Worm (Caenorhabditis elegans) whole organism, L1 larva: ENCODE measurements around the gene hmg-4.

ENCODE experiments used
- C16A3.4 ChIP-seq: fragments of 150-350 bp; optimal IDR thresholded peaks from 2 replicates; lab custom pipeline; 2014; ENCODE audit warnings: missing biosample characterization, missing genetic modification characterization
- C34B4.2 ChIP-seq: sonication (generic microtip); optimal IDR thresholded peaks from 2 replicates; lab custom pipeline; 2017; ENCODE audit warnings: mild to moderate bottlenecking, missing genetic modification characterization, missing compliant biosample characterization
- aly-2 ChIP-seq: fragments of 150-350 bp; optimal IDR thresholded peaks from 2 replicates; lab custom pipeline; 2014; ENCODE audit warnings: missing biosample characterization, missing genetic modification characterization
- ama-1 ChIP-seq: fragments of 150-350 bp; optimal IDR thresholded peaks from 2 replicates; lab custom pipeline; 2014
- blmp-1 ChIP-seq: fragments of 150-350 bp; optimal IDR thresholded peaks from 2 replicates; lab custom pipeline; 2014; ENCODE audit warnings: missing biosample characterization, missing genetic modification characterization
- ceh-90 ChIP-seq: sonication (generic microtip); optimal IDR thresholded peaks from 2 replicates; lab custom pipeline; 2016; ENCODE audit warnings: missing genetic modification characterization, missing compliant biosample characterization
- dsc-1 ChIP-seq: sonication (generic microtip); optimal IDR thresholded peaks from 2 replicates; lab custom pipeline; 2016; ENCODE audit warnings: mild to moderate bottlenecking, missing genetic modification characterization, missing compliant biosample characterization
- efl-1 ChIP-seq, 4 experiments: fragments of 150-350 bp; optimal IDR thresholded peaks in 3 of 4; peaks in 1 of 4; 1 replicate in 1 of 4; 2 replicates in 3 of 4; lab custom pipeline; 2014; ENCODE audit warnings: missing biosample characterization in 2 of 4, missing genetic modification characterization in 2 of 4, missing genetic modification reagents in 2 of 4
- elt-2 ChIP-seq: sonication (generic microtip); optimal IDR thresholded peaks from 2 replicates; lab custom pipeline; 2016; ENCODE audit warnings: missing genetic modification characterization, mild to moderate bottlenecking, inconsistent platforms, missing compliant biosample characterization, missing genetic modification reagents
- ets-5 ChIP-seq: fragments of 200-800 bp; sonication (Bioruptor generic); IDR thresholded peaks from 2 replicates; pipeline ENCODE4 v1.3.6; 2022; ENCODE audit warnings: missing genetic modification characterization, missing compliant biosample characterization
- lin-14 ChIP-seq: fragments of 200-800 bp; sonication (Bioruptor generic); optimal IDR thresholded peaks from 2 replicates; lab custom pipeline; 2018; ENCODE audit warnings: mild to moderate bottlenecking, missing genetic modification characterization, moderate library complexity, missing compliant biosample characterization
- mep-1 ChIP-seq: fragments of 150-350 bp; optimal IDR thresholded peaks from 2 replicates; lab custom pipeline; 2014; ENCODE audit warnings: missing biosample characterization, missing genetic modification characterization
- nhr-47 ChIP-seq: sonication (generic microtip); optimal IDR thresholded peaks from 2 replicates; lab custom pipeline; 2016; ENCODE audit warnings: mild to moderate bottlenecking, missing genetic modification characterization, moderate library complexity, missing compliant biosample characterization
- nhr-71 ChIP-seq: sonication (generic microtip); optimal IDR thresholded peaks from 2 replicates; lab custom pipeline; 2016; ENCODE audit warnings: mild to moderate bottlenecking, missing genetic modification characterization, moderate library complexity, missing compliant biosample characterization
- nhr-85 ChIP-seq: sonication (generic microtip); peaks from one replicate; lab custom pipeline; 2016; ENCODE audit warnings: missing genetic modification characterization, inconsistent platforms, missing compliant biosample characterization
- nhr-90 ChIP-seq: sonication (generic microtip); optimal IDR thresholded peaks from 2 replicates; lab custom pipeline; 2016; ENCODE audit warnings: mild to moderate bottlenecking, missing genetic modification characterization, missing compliant biosample characterization; ENCODE audit not compliant: poor library complexity
- rnt-1 ChIP-seq: sonication (generic microtip); optimal IDR thresholded peaks from 2 replicates; lab custom pipeline; 2016; ENCODE audit warnings: mild to moderate bottlenecking, missing genetic modification characterization, moderate library complexity, missing compliant biosample characterization
- skn-1 ChIP-seq: fragments of 150-350 bp; optimal IDR thresholded peaks from 2 replicates; lab custom pipeline; 2014; ENCODE audit warnings: missing biosample characterization, missing genetic modification characterization
- snpc-4 ChIP-seq: fragments of 150-350 bp; optimal IDR thresholded peaks from 2 replicates; lab custom pipeline; 2014; ENCODE audit warnings: missing biosample characterization, missing genetic modification characterization
- snu-23 ChIP-seq: sonication (generic microtip); optimal IDR thresholded peaks from 2 replicates; lab custom pipeline; 2016; ENCODE audit warnings: missing genetic modification characterization, missing compliant biosample characterization
- ztf-4 ChIP-seq: fragments of 150-350 bp; optimal IDR thresholded peaks from 2 replicates; lab custom pipeline; 2014; ENCODE audit warnings: missing biosample characterization, missing genetic modification characterization

The hmg-4 gene

ce11 chrIII:7333906-7334531, 47.4 kb downstream of the hmg-4 start:
- TF ChIP-seq nhr-85 (tag; lab: Kevin White, UChicago) (peak; percentile 1), skn-1 (tag; lab: Kevin White, UChicago) (peak; percentile 40), mep-1 (peak; percentile 8), lin-14 (GFP tag; lab: Kevin White, UChicago) (peak; percentile 32), snpc-4 (tag; lab: Kevin White, UChicago) (peak; percentile 69), nhr-71 (tag; lab: Kevin White, UChicago) (peak; percentile 17), snu-23 (GFP tag; lab: Kevin White, UChicago) (peak; percentile 14), rnt-1 (tag; lab: Kevin White, UChicago) (peak; percentile 29), blmp-1 (tag; lab: Kevin White, UChicago) (peak; percentile 50)

ce11 chrIII:7331671-7332070, 49.7 kb downstream of the hmg-4 start:
- TF ChIP-seq nhr-47 (tag; lab: Kevin White, UChicago) (no peak), C34B4.2 (no peak), nhr-85 (tag; lab: Kevin White, UChicago) (peak; percentile 56), ets-5 (GFP tag; lab: Robert Waterston, UW) (no peak), ceh-90 (no peak)

ce11 chrIII:7329155-7329732, 52.2 kb downstream of the hmg-4 start, which contains the start of gene lab-2:
Gene lab-2 (minus strand): TSS chrIII:7329607.
- TF ChIP-seq dsc-1 (tag; lab: Kevin White, UChicago) (no peak), snpc-4 (tag; lab: Kevin White, UChicago) (no peak), efl-1 (optimal IDR thresholded peaks at IDR 0.05; lab: Kevin White, UChicago) (no peak), efl-1 (GFP tag; optimal IDR thresholded peaks at IDR 0.05 in 1 of 2; lab: Kevin White, UChicago) (peak in 1 of 2 experiments; percentile 78), nhr-90 (tag; lab: Kevin White, UChicago) (peak; percentile 22), C16A3.4 (tag; lab: Kevin White, UChicago) (peak; percentile 7), elt-2 (peak; percentile 11), aly-2 (tag; lab: Kevin White, UChicago) (peak; percentile 22), ama-1 (lab: Kevin White, UChicago) (peak; percentile 79), ets-5 (GFP tag; lab: Robert Waterston, UW) (no peak), ztf-4 (peak; percentile 49)
